Worm (Caenorhabditis elegans) whole organism, young adult: Measurements from ENCODE around the gene thoc-7.

Source experiments
- B0336.3 ChIP-seq: fragments of 200-800 bp; sonication (Bioruptor generic); IDR thresholded peaks from 2 replicates; pipeline ENCODE4 v1.3.6; 2022; ENCODE audit warnings: missing genetic modification characterization, missing compliant biosample characterization
- ama-1 ChIP-seq, 3 experiments: fragments of 150-350 bp in 1 of 3; sonication (generic microtip) in 2 of 3; optimal IDR thresholded peaks; 2 replicates each; lab custom pipeline; 2014 to 2018; ENCODE audit warnings: missing biosample characterization in 2 of 3, missing genetic modification characterization in 2 of 3, missing genetic modification reagents in 2 of 3
- aptf-3 ChIP-seq: fragments of 200-800 bp; sonication (Bioruptor generic); IDR thresholded peaks from 2 replicates; pipeline ENCODE4 v1.3.6; 2022; ENCODE audit warnings: missing genetic modification characterization, missing compliant biosample characterization
- athp-1 ChIP-seq: sonication (generic microtip); optimal IDR thresholded peaks from 2 replicates; lab custom pipeline; 2017; ENCODE audit warnings: mild to moderate bottlenecking, missing genetic modification characterization, missing compliant biosample characterization
- bed-1 ChIP-seq: fragments of 200-800 bp; sonication (Bioruptor generic); IDR thresholded peaks from 2 replicates; pipeline ENCODE4 v1.3.6; 2022; ENCODE audit warnings: missing genetic modification reagents, missing genetic modification characterization, missing compliant biosample characterization
- bed-2 ChIP-seq: fragments of 200-800 bp; sonication (Bioruptor generic); IDR thresholded peaks from 2 replicates; pipeline ENCODE4 v1.3.6; 2022; ENCODE audit warnings: missing genetic modification reagents, missing genetic modification characterization, missing compliant biosample characterization
- lin-35 ChIP-seq, 3 experiments: fragments of 150-350 bp in 2 of 3; sonication (generic microtip) in 1 of 3; optimal IDR thresholded peaks; 2 replicates each; lab custom pipeline; 2014 to 2018; ENCODE audit warnings: missing biosample characterization in 3 of 3, missing genetic modification characterization in 3 of 3, missing genetic modification reagents in 3 of 3
- madf-10 ChIP-seq: sonication (generic microtip); optimal IDR thresholded peaks from 2 replicates; lab custom pipeline; 2016; ENCODE audit warnings: mild to moderate bottlenecking, missing genetic modification characterization, missing compliant biosample characterization
- mel-28 ChIP-seq: sonication (generic microtip); optimal IDR thresholded peaks from 2 replicates; lab custom pipeline; 2016; ENCODE audit warnings: borderline replicate concordance, mild to moderate bottlenecking, missing genetic modification characterization, missing compliant biosample characterization
- nhr-179 ChIP-seq: sonication (generic microtip); optimal IDR thresholded peaks from 2 replicates; lab custom pipeline; 2016; ENCODE audit warnings: mild to moderate bottlenecking, missing genetic modification characterization, missing compliant biosample characterization
- rec-8 ChIP-seq, 2 experiments: sonication (generic microtip); optimal IDR thresholded peaks; 2 replicates each; lab custom pipeline; 2016; ENCODE audit warnings: mild to moderate bottlenecking in 2 of 2, missing genetic modification characterization in 2 of 2, missing genetic modification reagents in 2 of 2, missing genotype in 2 of 2, missing biosample characterization in 1 of 2, missing compliant biosample characterization in 1 of 2, moderate library complexity in 1 of 2
- snpc-3.4 ChIP-seq: sonication (generic microtip); optimal IDR thresholded peaks from 2 replicates; lab custom pipeline; 2017; ENCODE audit warnings: missing genetic modification characterization, mild to moderate bottlenecking, missing compliant biosample characterization, antibody characterized with exemption, moderate library complexity, missing genotype, missing genetic modification reagents
- tlf-1 ChIP-seq: fragments of 200-800 bp; sonication (Bioruptor generic); optimal IDR thresholded peaks from 2 replicates; lab custom pipeline; 2018; ENCODE audit warnings: mild to moderate bottlenecking, missing genetic modification characterization, missing compliant biosample characterization

DNA sequence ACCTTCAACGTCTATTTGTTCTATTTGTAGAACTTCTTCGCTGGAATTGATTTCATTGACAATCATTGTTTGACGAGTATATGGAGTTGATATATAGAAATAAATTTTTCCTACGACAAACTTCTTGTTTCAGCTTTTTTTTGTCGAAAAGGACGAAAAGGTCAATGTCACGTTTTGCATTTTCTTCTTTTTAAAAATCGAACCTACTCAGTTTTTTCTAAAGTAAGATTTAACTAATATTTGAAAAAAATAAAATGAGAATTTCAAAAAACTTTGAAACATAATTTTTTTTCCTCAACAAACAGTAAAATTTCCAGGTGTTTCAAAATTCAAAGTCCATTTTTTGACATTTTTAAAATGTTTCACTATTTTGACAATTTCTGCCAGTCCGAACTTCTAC lies 46.2 kb upstream of the thoc-7 start, which contains the start of gene H08M01.1:
- TF ChIP-seq athp-1 (tag; lab: Kevin White, UChicago) (no peak), bed-2 (GFP tag; lab: Robert Waterston, UW) (no peak), ama-1 (optimal IDR thresholded peaks at IDR 0.05; lab: Kevin White, UChicago) (no peak), ama-1 (GFP tag; optimal IDR thresholded peaks at IDR 0.05; lab: Kevin White, UChicago) (no peak), snpc-3.4 (tag; lab: Kevin White, UChicago) (no peak), aptf-3 (GFP tag; lab: Robert Waterston, UW) (no peak), tlf-1 (GFP tag; lab: Kevin White, UChicago) (no peak), madf-10 (tag; lab: Kevin White, UChicago) (no peak), lin-35 (GFP tag; optimal IDR thresholded peaks at IDR 0.05; lab: Kevin White, UChicago) (no peak), B0336.3 (GFP tag; lab: Robert Waterston, UW) (no peak), bed-1 (GFP tag; lab: Robert Waterston, UW) (no peak), nhr-179 (tag; lab: Kevin White, UChicago) (no peak), rec-8 (tag; optimal IDR thresholded peaks at IDR 0.05; lab: Kevin White, UChicago) (no peak), mel-28 (tag; lab: Kevin White, UChicago) (no peak)
